Worm (Caenorhabditis elegans) whole organism, L1 larva: ENCODE results near the gene cutl-5.

Experiments used
- C04F5.9 ChIP-seq: sonication (generic microtip); optimal IDR thresholded peaks from 2 replicates; lab custom pipeline; 2016; ENCODE audit warnings: missing genetic modification characterization, missing compliant biosample characterization
- alr-1 ChIP-seq: fragments of 200-800 bp; sonication (Bioruptor generic); optimal IDR thresholded peaks from 2 replicates; lab custom pipeline; 2018; ENCODE audit warnings: borderline replicate concordance, mild to moderate bottlenecking, missing genetic modification characterization, missing compliant biosample characterization
- ama-1 ChIP-seq: fragments of 150-350 bp; optimal IDR thresholded peaks from 2 replicates; lab custom pipeline; 2014
- dpl-1 ChIP-seq, 3 experiments: fragments of 150-350 bp in 2 of 3; sonication (generic microtip) in 1 of 3; optimal IDR thresholded peaks; 2 replicates each; lab custom pipeline; 2014 to 2017; ENCODE audit warnings: missing biosample characterization in 3 of 3, missing genetic modification characterization in 3 of 3, missing genetic modification reagents in 3 of 3
- egl-27 ChIP-seq, 2 experiments: fragments of 150-350 bp in 1 of 2; sonication (generic microtip); optimal IDR thresholded peaks; 3 replicates each; lab custom pipeline; 2017 to 2018; ENCODE audit warnings: missing biosample characterization in 2 of 2, missing genetic modification characterization in 2 of 2, missing genetic modification reagents in 2 of 2
- elt-2 ChIP-seq: sonication (generic microtip); optimal IDR thresholded peaks from 2 replicates; lab custom pipeline; 2016; ENCODE audit warnings: missing genetic modification characterization, mild to moderate bottlenecking, inconsistent platforms, missing compliant biosample characterization, missing genetic modification reagents
- fkh-4 ChIP-seq: sonication (generic microtip); optimal IDR thresholded peaks from 2 replicates; lab custom pipeline; 2016; ENCODE audit warnings: missing compliant biosample characterization, missing genetic modification characterization, borderline replicate concordance
- nhr-237 ChIP-seq: fragments of 150-350 bp; optimal IDR thresholded peaks from 2 replicates; lab custom pipeline; 2014; ENCODE audit warnings: missing biosample characterization, missing genetic modification characterization
- nhr-71 ChIP-seq: sonication (generic microtip); optimal IDR thresholded peaks from 2 replicates; lab custom pipeline; 2016; ENCODE audit warnings: mild to moderate bottlenecking, missing genetic modification characterization, moderate library complexity, missing compliant biosample characterization
- snu-23 ChIP-seq: sonication (generic microtip); optimal IDR thresholded peaks from 2 replicates; lab custom pipeline; 2016; ENCODE audit warnings: missing genetic modification characterization, missing compliant biosample characterization
- sptf-1 ChIP-seq: fragments of 150-350 bp; optimal IDR thresholded peaks from 2 replicates; lab custom pipeline; 2014; ENCODE audit warnings: missing biosample characterization, missing genetic modification characterization
- ztf-11 ChIP-seq, 2 experiments: sonication (generic microtip); optimal IDR thresholded peaks; 2 replicates each; lab custom pipeline; 2016 to 2017; ENCODE audit warnings: missing genetic modification characterization in 2 of 2, missing biosample characterization in 1 of 2, missing compliant biosample characterization in 1 of 2
- ztf-4 ChIP-seq: fragments of 150-350 bp; optimal IDR thresholded peaks from 2 replicates; lab custom pipeline; 2014; ENCODE audit warnings: missing biosample characterization, missing genetic modification characterization

ce11 chrII:7065391-7065790, 50.3 kb downstream of the cutl-5 start, which contains the start of gene nos-2:
- TF ChIP-seq fkh-4 (tag; lab: Kevin White, UChicago) (no peak), ztf-4 (no peak), snu-23 (no peak), ztf-11 (tag; optimal IDR thresholded peaks at IDR 0.05; lab: Kevin White, UChicago) (no peak), ama-1 (no peak), elt-2 (tag; lab: Kevin White, UChicago) (no peak), sptf-1 (tag; lab: Kevin White, UChicago) (no peak), alr-1 (tag; lab: Kevin White, UChicago) (no peak), nhr-71 (no peak), nhr-237 (tag; lab: Kevin White, UChicago) (no peak), egl-27 (tag; optimal IDR thresholded peaks at IDR 0.05; lab: Kevin White, UChicago) (no peak), dpl-1 (GFP tag; optimal IDR thresholded peaks at IDR 0.05; lab: Kevin White, UChicago) (no peak), C04F5.9 (tag; lab: Kevin White, UChicago) (no peak)
